Fruit fly (Drosophila melanogaster) whole organism, embryonic: ENCODE data around the gene CG12253.

ENCODE experiments used
- Atf6 ChIP-seq: fragments of 200-800 bp; sonication (Bioruptor generic); IDR thresholded peaks from 2 replicates; pipeline ENCODE4 v1.3.6; 2022; ENCODE audit warnings: missing biosample characterization, missing genetic modification characterization
- CG10209 ChIP-seq: fragments of 200-800 bp; sonication (Bioruptor generic); optimal IDR thresholded peaks from 3 replicates; lab custom pipeline; 2017; ENCODE audit warnings: missing biosample characterization, mild to moderate bottlenecking, missing genetic modification characterization, missing genetic modification reagents
- CG11398 ChIP-seq: fragments of 200-800 bp; sonication (Bioruptor generic); optimal IDR thresholded peaks from 2 replicates; lab custom pipeline; 2016; ENCODE audit warnings: missing biosample characterization, missing genetic modification characterization
- CG12155 ChIP-seq: fragments of 200-800 bp; sonication (Bioruptor generic); optimal IDR thresholded peaks from 3 replicates; lab custom pipeline; 2016; ENCODE audit warnings: missing biosample characterization, missing genetic modification characterization
- CG12744 ChIP-seq: fragments of 200-800 bp; sonication (Bioruptor generic); optimal IDR thresholded peaks from 2 replicates; lab custom pipeline; 2016; ENCODE audit warnings: missing biosample characterization, missing genetic modification characterization
- CG13424 ChIP-seq: fragments of 200-800 bp; sonication (Bioruptor generic); optimal IDR thresholded peaks from 2 replicates; lab custom pipeline; 2019; ENCODE audit warnings: missing biosample characterization, mild to moderate bottlenecking, missing genetic modification characterization, moderate library complexity
- CG13894 ChIP-seq: fragments of 200-800 bp; sonication (Bioruptor generic); optimal IDR thresholded peaks from 3 replicates; lab custom pipeline; 2018; ENCODE audit warnings: missing biosample characterization, mild to moderate bottlenecking, missing genetic modification characterization, moderate library complexity
- CG15073 ChIP-seq: fragments of 200-800 bp; sonication (Bioruptor generic); optimal IDR thresholded peaks from 2 replicates; lab custom pipeline; 2016; ENCODE audit warnings: missing biosample characterization, missing genetic modification characterization
- CG1602 ChIP-seq: fragments of 200-800 bp; sonication (Bioruptor generic); optimal IDR thresholded peaks from 3 replicates; lab custom pipeline; 2016; ENCODE audit warnings: missing biosample characterization, missing genetic modification characterization
- CG1647 ChIP-seq: fragments of 200-800 bp; sonication (Bioruptor generic); optimal IDR thresholded peaks from 3 replicates; lab custom pipeline; 2016; ENCODE audit warnings: missing biosample characterization, missing genetic modification characterization
- CG1792 ChIP-seq: fragments of 200-800 bp; sonication (Bioruptor generic); optimal IDR thresholded peaks from 2 replicates; lab custom pipeline; 2016; ENCODE audit warnings: missing biosample characterization, missing genetic modification characterization
- CG31365 ChIP-seq: fragments of 200-800 bp; sonication (Bioruptor generic); optimal IDR thresholded peaks from 2 replicates; lab custom pipeline; 2018; ENCODE audit warnings: missing biosample characterization, mild to moderate bottlenecking, missing genetic modification characterization
- CG3281 ChIP-seq: fragments of 200-800 bp; sonication (Bioruptor generic); optimal IDR thresholded peaks from 3 replicates; lab custom pipeline; 2017; ENCODE audit warnings: missing biosample characterization, mild to moderate bottlenecking, missing genetic modification characterization
- CG33213 ChIP-seq: fragments of 200-800 bp; sonication (Bioruptor generic); optimal IDR thresholded peaks from 3 replicates; lab custom pipeline; 2016; ENCODE audit warnings: missing biosample characterization, missing genetic modification characterization
- CG33557 ChIP-seq: fragments of 200-800 bp; sonication (Bioruptor generic); optimal IDR thresholded peaks from 2 replicates; lab custom pipeline; 2019; ENCODE audit warnings: missing biosample characterization, mild to moderate bottlenecking, missing genetic modification characterization, moderate library complexity
- CG34224 ChIP-seq: fragments of 200-800 bp; sonication (Bioruptor generic); IDR thresholded peaks from 3 replicates; pipeline ENCODE4 v1.3.6; 2022; ENCODE audit warnings: missing biosample characterization, missing genetic modification characterization; ENCODE audit not compliant: partially characterized antibody
- CG3838 ChIP-seq: fragments of 200-800 bp; sonication (Bioruptor generic); optimal IDR thresholded peaks from 3 replicates; lab custom pipeline; 2016; ENCODE audit warnings: missing biosample characterization, missing genetic modification characterization
- CG3995 ChIP-seq: fragments of 200-800 bp; sonication (Bioruptor generic); optimal IDR thresholded peaks from 3 replicates; lab custom pipeline; 2016; ENCODE audit warnings: missing biosample characterization, missing genetic modification characterization
- CG4360 ChIP-seq: fragments of 200-800 bp; sonication (Bioruptor generic); IDR thresholded peaks from 2 replicates; pipeline ENCODE4 v1.3.6; 2022; ENCODE audit warnings: missing biosample characterization, missing genetic modification characterization
- CG43689 ChIP-seq: fragments of 200-800 bp; sonication (Bioruptor generic); IDR thresholded peaks from 2 replicates; pipeline ENCODE4 v1.3.6; 2022; ENCODE audit warnings: missing biosample characterization, missing genetic modification characterization
- CG6813 ChIP-seq: fragments of 200-800 bp; sonication (Bioruptor generic); optimal IDR thresholded peaks from 2 replicates; lab custom pipeline; 2017; ENCODE audit warnings: missing biosample characterization, missing genetic modification characterization, mild to moderate bottlenecking, moderate library complexity, missing genetic modification reagents
- CG7271 ChIP-seq: fragments of 200-800 bp; sonication (Bioruptor generic); optimal IDR thresholded peaks from 2 replicates; lab custom pipeline; 2018; ENCODE audit warnings: missing biosample characterization, mild to moderate bottlenecking, missing genetic modification characterization, moderate library complexity
- CG8924 ChIP-seq: fragments of 200-800 bp; optimal IDR thresholded peaks from 3 replicates; lab custom pipeline; 2019; ENCODE audit warnings: missing biosample characterization, mild to moderate bottlenecking, missing genetic modification characterization, moderate library complexity
- CG9437 ChIP-seq: fragments of 200-800 bp; sonication (Bioruptor generic); optimal IDR thresholded peaks from 2 replicates; lab custom pipeline; 2018; ENCODE audit warnings: missing biosample characterization, mild to moderate bottlenecking, missing genetic modification characterization
- Dip2 ChIP-seq: fragments of 200-800 bp; sonication (Bioruptor generic); IDR thresholded peaks from 2 replicates; pipeline ENCODE4 v1.3.6; 2022; ENCODE audit warnings: missing biosample characterization, missing genetic modification characterization
- Fer2 ChIP-seq: fragments of 200-800 bp; sonication (Bioruptor generic); optimal IDR thresholded peaks from 2 replicates; lab custom pipeline; 2018; ENCODE audit warnings: missing biosample characterization, mild to moderate bottlenecking, missing genetic modification characterization, moderate library complexity
- Gug ChIP-seq: fragments of 200-800 bp; sonication (Bioruptor generic); IDR thresholded peaks from 4 replicates; pipeline ENCODE4 v1.3.6; 2022; ENCODE audit warnings: missing biosample characterization, missing genetic modification characterization
- Hmr ChIP-seq: fragments of 200-800 bp; sonication (Bioruptor generic); optimal IDR thresholded peaks from 3 replicates; lab custom pipeline; 2017; ENCODE audit warnings: mild to moderate bottlenecking, missing biosample characterization, missing genetic modification reagents, missing genetic modification characterization
- Meics ChIP-seq: fragments of 200-800 bp; sonication (Bioruptor generic); optimal IDR thresholded peaks from 2 replicates; lab custom pipeline; 2017; ENCODE audit warnings: missing biosample characterization, mild to moderate bottlenecking, missing genetic modification characterization
- Nf-YA ChIP-seq: fragments of 200-800 bp; sonication (Bioruptor generic); IDR thresholded peaks from 2 replicates; pipeline ENCODE4 v1.3.6; 2022; ENCODE audit warnings: missing biosample characterization, missing genetic modification characterization
- Rx ChIP-seq: fragments of 200-800 bp; sonication (Bioruptor generic); IDR thresholded peaks from 2 replicates; pipeline ENCODE4 v1.3.6; 2022; ENCODE audit warnings: missing biosample characterization, missing genetic modification characterization
- Six4 ChIP-seq: fragments of 200-800 bp; sonication (Bioruptor generic); optimal IDR thresholded peaks from 2 replicates; lab custom pipeline; 2016; ENCODE audit warnings: missing biosample characterization, missing genetic modification characterization
- Spps ChIP-seq: fragments of 200-800 bp; sonication (Bioruptor generic); optimal IDR thresholded peaks from 2 replicates; lab custom pipeline; 2018; ENCODE audit warnings: missing biosample characterization, mild to moderate bottlenecking, missing genetic modification characterization
- Tbp ChIP-seq: fragments of >200 bp; optimal IDR thresholded peaks from 2 replicates; lab custom pipeline; 2018; ENCODE audit warnings: missing biosample characterization, missing genetic modification characterization
- cad ChIP-seq: fragments of >200 bp; optimal IDR thresholded peaks from 2 replicates; lab custom pipeline; 2017; ENCODE audit warnings: missing biosample characterization, missing genetic modification characterization
- cato ChIP-seq: fragments of 200-800 bp; sonication (Bioruptor generic); optimal IDR thresholded peaks from 2 replicates; lab custom pipeline; 2016; ENCODE audit warnings: missing biosample characterization, missing genetic modification characterization, borderline replicate concordance
- chif ChIP-seq, 2 experiments: fragments of 200-800 bp; sonication (Bioruptor generic); optimal IDR thresholded peaks; 3 replicates each; lab custom pipeline; 2016; ENCODE audit warnings: missing biosample characterization in 2 of 2, missing genetic modification characterization in 2 of 2
- chm ChIP-seq: fragments of 200-800 bp; sonication (Bioruptor generic); IDR thresholded peaks from 2 replicates; pipeline ENCODE4 v1.3.6; 2022; ENCODE audit warnings: missing biosample characterization, missing genetic modification characterization
- croc ChIP-seq: fragments of 200-800 bp; sonication (Bioruptor generic); conservative IDR thresholded peaks from 3 replicates; pipeline ENCODE4 v1.3.6; 2022; ENCODE audit warnings: missing biosample characterization, missing genetic modification characterization
- crp ChIP-seq, 2 experiments: fragments of 200-800 bp; sonication (Bioruptor generic); optimal IDR thresholded peaks; 2 replicates in 1 of 2; 3 replicates in 1 of 2; lab custom pipeline; 2017; ENCODE audit warnings: missing biosample characterization in 2 of 2, missing genetic modification characterization in 2 of 2, mild to moderate bottlenecking in 1 of 2, moderate library complexity in 1 of 2
- dm ChIP-seq: fragments of 200-800 bp; sonication (Bioruptor generic); optimal IDR thresholded peaks from 3 replicates; lab custom pipeline; 2016; ENCODE audit warnings: missing biosample characterization, missing genetic modification characterization
- gce ChIP-seq: fragments of 200-800 bp; sonication (Bioruptor generic); IDR thresholded peaks from 3 replicates; pipeline ENCODE4 v1.3.6; 2022; ENCODE audit warnings: missing biosample characterization, missing genetic modification characterization
- hb ChIP-seq: fragments of 200-800 bp; sonication (Bioruptor generic); IDR thresholded peaks from 3 replicates; pipeline ENCODE4 v1.3.6; 2022; ENCODE audit warnings: missing biosample characterization, missing genetic modification characterization; ENCODE audit not compliant: partially characterized antibody
- her ChIP-seq: fragments of 200-800 bp; sonication (Bioruptor generic); optimal IDR thresholded peaks from 2 replicates; lab custom pipeline; 2016; ENCODE audit warnings: missing biosample characterization, missing genetic modification characterization
- ind ChIP-seq: fragments of 200-800 bp; sonication (Bioruptor generic); optimal IDR thresholded peaks from 3 replicates; lab custom pipeline; 2016; ENCODE audit warnings: missing biosample characterization, missing genetic modification characterization
- inv ChIP-seq: fragments of 200-800 bp; sonication (Bioruptor generic); IDR thresholded peaks from 2 replicates; pipeline ENCODE4 v1.3.6; 2022; ENCODE audit warnings: missing biosample characterization, missing genetic modification characterization; ENCODE audit not compliant: partially characterized antibody
- mld ChIP-seq: fragments of 200-800 bp; sonication (Bioruptor generic); IDR thresholded peaks from 3 replicates; pipeline ENCODE4 v1.3.6; 2022; ENCODE audit warnings: missing biosample characterization, missing genetic modification characterization; ENCODE audit not compliant: partially characterized antibody
- pho ChIP-seq: fragments of 200-800 bp; sonication (Bioruptor generic); optimal IDR thresholded peaks from 2 replicates; lab custom pipeline; 2016; ENCODE audit warnings: missing biosample characterization, missing genetic modification characterization
- ranshi ChIP-seq: fragments of 200-800 bp; sonication (Bioruptor generic); IDR thresholded peaks from 2 replicates; pipeline ENCODE4 v1.3.6; 2022; ENCODE audit warnings: missing biosample characterization, missing genetic modification characterization
- sqz ChIP-seq: fragments of 200-800 bp; sonication (Bioruptor generic); optimal IDR thresholded peaks from 3 replicates; lab custom pipeline; 2018; ENCODE audit warnings: missing biosample characterization, mild to moderate bottlenecking, missing genetic modification characterization
- stc ChIP-seq: fragments of 200-800 bp; sonication (Bioruptor generic); IDR thresholded peaks from 2 replicates; pipeline ENCODE4 v1.3.6; 2022; ENCODE audit warnings: missing biosample characterization, missing genetic modification characterization
- usp ChIP-seq: fragments of >200 bp; optimal IDR thresholded peaks from 2 replicates; lab custom pipeline; 2017; ENCODE audit warnings: missing biosample characterization, missing genetic modification characterization

The CG12253 gene

DNA sequence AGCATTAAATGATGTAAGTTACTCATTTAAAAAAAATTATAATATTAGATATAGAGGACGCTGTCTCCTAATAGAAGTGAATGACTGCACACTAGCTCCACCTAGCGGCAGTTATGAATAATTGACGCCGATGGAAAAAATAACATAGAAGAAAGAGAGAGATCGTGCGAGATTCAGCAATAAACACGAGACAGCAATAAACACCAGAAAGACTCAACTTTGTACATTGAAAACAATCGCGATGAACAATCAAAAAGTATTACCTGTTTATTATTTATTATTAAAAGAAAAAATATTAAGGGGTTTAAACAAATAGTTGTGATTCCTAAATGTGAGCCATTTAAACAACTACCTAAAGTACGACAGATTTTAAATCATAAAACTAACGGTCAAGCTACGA, 1.5 kb upstream of the CG12253 start (continued):
- TF ChIP-seq CG1647 (GFP tag; lab: Kevin White, UChicago): no peak
- TF ChIP-seq CG33213 (GFP tag; lab: Kevin White, UChicago): peak; percentile 13
- TF ChIP-seq stc (GFP tag; lab: Robert Waterston, UW): peak; percentile 65; the same call in 1 of the 2 replicates
- TF ChIP-seq CG13424: peak; percentile 11
- TF ChIP-seq CG1602: peak; percentile 4
- TF ChIP-seq Gug (GFP tag; lab: Robert Waterston, UW): no peak
- no peak for TF ChIP-seq usp (GFP tag; lab: Kevin White, UChicago)
- no peak for TF ChIP-seq CG3281
- TF ChIP-seq CG1792 (GFP tag; lab: Kevin White, UChicago): no peak
- no peak for TF ChIP-seq CG7271
- TF ChIP-seq CG31365 (tag; lab: Kevin White, UChicago): no peak
- no peak for TF ChIP-seq CG12744 (GFP tag; lab: Kevin White, UChicago)
- TF ChIP-seq CG4360 (GFP tag; lab: Robert Waterston, UW): no peak
- TF ChIP-seq CG12155: no peak
- peak; percentile 34 for TF ChIP-seq CG6813 (GFP tag; lab: Kevin White, UChicago)
- no peak for TF ChIP-seq her
- TF ChIP-seq dm (GFP tag; lab: Kevin White, UChicago): no peak
- no peak for TF ChIP-seq CG9437
- no peak for TF ChIP-seq pho (GFP tag; lab: Kevin White, UChicago)
- no peak for TF ChIP-seq Rx (GFP tag; lab: Robert Waterston, UW)
- peak; percentile 58 for TF ChIP-seq croc (GFP tag; lab: Robert Waterston, UW)
- no peak for TF ChIP-seq cad
- TF ChIP-seq CG3838 (GFP tag; lab: Kevin White, UChicago): no peak
- no peak for TF ChIP-seq hb (GFP tag; lab: Robert Waterston, UW)
- TF ChIP-seq chm (GFP tag; lab: Robert Waterston, UW): 0 out of 2 replicates have a peak, but pooled peaks have one; percentile 9
- no peak for TF ChIP-seq CG3995 (GFP tag; lab: Kevin White, UChicago)
- TF ChIP-seq CG33557 (GFP tag; lab: Kevin White, UChicago): no peak
- TF ChIP-seq CG15073 (GFP tag; lab: Kevin White, UChicago): no peak
- peak; percentile 12 for TF ChIP-seq Six4 (GFP tag; lab: Kevin White, UChicago)
- no peak for TF ChIP-seq CG11398 (GFP tag; lab: Kevin White, UChicago)
- TF ChIP-seq Fer2 (tag; lab: Kevin White, UChicago): no peak
- TF ChIP-seq Nf-YA (GFP tag; lab: Robert Waterston, UW): no peak
- TF ChIP-seq CG34224 (GFP tag; lab: Robert Waterston, UW): no peak
- TF ChIP-seq ranshi: no peak
- TF ChIP-seq CG43689 (GFP tag; lab: Robert Waterston, UW): no peak
- TF ChIP-seq Meics (GFP tag; lab: Kevin White, UChicago): peak; percentile 27
- TF ChIP-seq chif (GFP tag; optimal IDR thresholded peaks at IDR 0.05; lab: Kevin White, UChicago): no peak
- TF ChIP-seq ind: peak; percentile 43
- no peak for TF ChIP-seq inv (GFP tag; lab: Robert Waterston, UW)
- no peak for TF ChIP-seq crp (GFP tag; optimal IDR thresholded peaks at IDR 0.05; lab: Kevin White, UChicago)
- no peak for TF ChIP-seq mld (GFP tag; lab: Robert Waterston, UW)
- peak; percentile 26; the same call in 1 of the 2 replicates for TF ChIP-seq Atf6 (GFP tag; lab: Robert Waterston, UW)
- TF ChIP-seq CG8924 (tag; lab: Kevin White, UChicago): no peak
- peak; percentile 76 for TF ChIP-seq sqz (GFP tag; lab: Kevin White, UChicago)
- TF ChIP-seq CG10209: no peak
- no peak for TF ChIP-seq cato
- no peak for TF ChIP-seq CG13894
- TF ChIP-seq gce: no peak; the same call in 2 of the 3 replicates
- no peak for TF ChIP-seq Tbp (GFP tag; lab: Kevin White, UChicago)
- TF ChIP-seq Hmr (GFP tag; lab: Kevin White, UChicago): no peak
- TF ChIP-seq Dip2: peak; percentile 91
- TF ChIP-seq Spps (tag; lab: Kevin White, UChicago): peak; percentile 38
